Worm (Caenorhabditis elegans) whole organism, L4 larva: Measurements from ENCODE around the gene grsp-4.
A peak's percentile ranks its signal among the peaks of the same experiment; 100 is the strongest.

Source experiments
- Y5F2A.4 ChIP-seq: fragments of 200-800 bp; sonication (Bioruptor generic); optimal IDR thresholded peaks from 2 replicates; lab custom pipeline; 2018; ENCODE audit warnings: mild to moderate bottlenecking, missing genetic modification characterization, missing compliant biosample characterization
- aly-2 ChIP-seq: sonication (generic microtip); optimal IDR thresholded peaks from 2 replicates; lab custom pipeline; 2018; ENCODE audit warnings: missing biosample characterization, missing genetic modification characterization
- ama-1 ChIP-seq: fragments of 150-350 bp; optimal IDR thresholded peaks from 2 replicates; lab custom pipeline; 2014; ENCODE audit warnings: inconsistent platforms, mixed read lengths
- attf-4 ChIP-seq: sonication (generic microtip); optimal IDR thresholded peaks from 3 replicates; lab custom pipeline; 2017; ENCODE audit warnings: missing biosample characterization, missing genetic modification characterization
- ctbp-1 ChIP-seq: fragments of 200-800 bp; sonication (Bioruptor generic); IDR thresholded peaks from 2 replicates; pipeline ENCODE4 v1.3.6; 2022; ENCODE audit warnings: missing genetic modification reagents, missing genetic modification characterization, missing compliant biosample characterization
- dpl-1 ChIP-seq: fragments of 150-350 bp; optimal IDR thresholded peaks from 2 replicates; lab custom pipeline; 2014; ENCODE audit warnings: missing biosample characterization, missing genetic modification reagents, missing genetic modification characterization
- egl-27 ChIP-seq: sonication (generic microtip); optimal IDR thresholded peaks from 3 replicates; lab custom pipeline; 2017; ENCODE audit warnings: missing biosample characterization, missing genetic modification reagents, missing genetic modification characterization
- hmg-1.1 ChIP-seq: fragments of 200-800 bp; sonication (Bioruptor generic); IDR thresholded peaks from 2 replicates; pipeline ENCODE4 v1.3.6; 2022; ENCODE audit warnings: missing genetic modification reagents, missing genetic modification characterization, missing compliant biosample characterization
- lim-7 ChIP-seq: fragments of 200-800 bp; sonication (Bioruptor generic); IDR thresholded peaks from 2 replicates; pipeline ENCODE4 v1.3.6; 2022; ENCODE audit warnings: missing genetic modification characterization, missing compliant biosample characterization
- nhr-237 ChIP-seq: sonication (generic microtip); optimal IDR thresholded peaks from 2 replicates; lab custom pipeline; 2017; ENCODE audit warnings: missing biosample characterization, missing genetic modification characterization
- nhr-28 ChIP-seq: fragments of 150-350 bp; optimal IDR thresholded peaks from 2 replicates; lab custom pipeline; 2014; ENCODE audit warnings: missing biosample characterization, missing genetic modification characterization
- pqm-1 ChIP-seq: sonication (generic microtip); optimal IDR thresholded peaks from 2 replicates; lab custom pipeline; 2017; ENCODE audit warnings: missing biosample characterization, missing genetic modification characterization
- zag-1 ChIP-seq: fragments of 150-350 bp; optimal IDR thresholded peaks from 2 replicates; lab custom pipeline; 2014; ENCODE audit warnings: missing biosample characterization, missing genetic modification characterization

DNA sequence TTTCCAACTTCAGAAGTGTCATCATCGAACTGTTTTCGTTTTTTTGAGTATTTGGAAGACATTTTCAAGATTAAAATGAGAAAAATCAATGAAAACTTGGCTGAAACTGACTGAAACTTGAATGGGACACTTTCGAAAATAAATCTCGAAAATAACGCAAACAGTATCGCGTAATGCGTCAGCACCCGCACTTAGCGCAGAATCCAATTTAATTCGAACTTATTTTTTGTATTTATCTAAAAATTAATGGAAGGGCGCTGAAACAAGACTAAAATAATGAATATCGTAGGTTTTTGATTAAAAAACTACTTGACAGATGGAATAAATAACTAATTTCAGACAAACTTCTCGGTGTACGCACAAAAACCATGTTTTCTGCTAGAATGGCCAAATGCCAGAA is 49.2 kb upstream of the grsp-4 start, which contains the start of the genes snu-66 and ints-9:
- TF ChIP-seq dpl-1 (GFP tag; lab: Kevin White, UChicago): peak; percentile 78
- no peak for TF ChIP-seq nhr-28
- no peak for TF ChIP-seq ama-1 (lab: Kevin White, UChicago)
- TF ChIP-seq Y5F2A.4 (GFP tag; lab: Kevin White, UChicago): no peak
- TF ChIP-seq aly-2: no peak
- TF ChIP-seq zag-1: no peak
- TF ChIP-seq lim-7 (GFP tag; lab: Robert Waterston, UW): no peak
- no peak for TF ChIP-seq nhr-237 (tag; lab: Kevin White, UChicago)
- no peak for TF ChIP-seq egl-27 (tag; lab: Kevin White, UChicago)
- no peak for TF ChIP-seq attf-4 (tag; lab: Kevin White, UChicago)
- TF ChIP-seq pqm-1 (tag; lab: Kevin White, UChicago): no peak
- TF ChIP-seq hmg-1.1: 0 out of 2 replicates have a peak, but pooled peaks have one; percentile 29
- TF ChIP-seq ctbp-1: no peak
